Worm (Caenorhabditis elegans) whole organism, L4 larva: ENCODE measurements around the gene F44F4.15.

Source experiments
- daf-8 ChIP-seq: fragments of 200-800 bp; sonication (Bioruptor generic); IDR thresholded peaks from 2 replicates; pipeline ENCODE4 v1.3.6; 2022; ENCODE audit warnings: missing genetic modification characterization, missing compliant biosample characterization
- pha-4 ChIP-seq, 2 experiments: fragments of 150-350 bp in 1 of 2; fragments of 200-800 bp in 1 of 2; sonication (Bioruptor generic) in 1 of 2; IDR thresholded peaks in 1 of 2; optimal IDR thresholded peaks in 1 of 2; 2 replicates each; pipeline versions ENCODE4 v1.3.6 to Lab custom; 2014 to 2022; ENCODE audit warnings: missing genetic modification characterization in 2 of 2, missing genetic modification reagents in 2 of 2, missing biosample characterization in 1 of 2, missing compliant biosample characterization in 1 of 2

ce11 chrII:10895959-10896358 lies 18.5 kb upstream of the F44F4.15 start:
- TF ChIP-seq pha-4 (GFP tag; IDR thresholded peaks at IDR 0.05; lab: Robert Waterston, UW), result no peak
- no peak for TF ChIP-seq pha-4 (tag; optimal IDR thresholded peaks at IDR 0.05; lab: Kevin White, UChicago)
- TF ChIP-seq daf-8, result no peak
